Worm (Caenorhabditis elegans): ENCODE results near the gene gln-6.
"Not testable (repeated sequence)": the region's sequence is repeated elsewhere in the genome, so short reads cannot be mapped to it uniquely, and the experiment has no call there.

gln-6 gene

ce11 chrIV:9772096-9772720, 31.5 kb upstream of the gln-6 start, which contains the start of gene cav-1:
cav-1 (plus strand) TSS chrIV:9772510.
- TF ChIP-seq tbx-2 (tag; optimal IDR thresholded peaks at IDR 0.05): peak; percentile 31
- no peak for TF ChIP-seq ets-4 (tag; optimal IDR thresholded peaks at IDR 0.05)
- TF ChIP-seq ceh-24 (tag; optimal IDR thresholded peaks at IDR 0.05): no peak
- no peak for TF ChIP-seq elt-4 (tag; optimal IDR thresholded peaks at IDR 0.05)
- TF ChIP-seq unc-55 (GFP tag; optimal IDR thresholded peaks at IDR 0.05): peak; percentile 52
- TF ChIP-seq unc-42 (tag; optimal IDR thresholded peaks at IDR 0.05): no peak
- TF ChIP-seq ama-1 (optimal IDR thresholded peaks at IDR 0.05): peak; percentile 58
- TF ChIP-seq ref-2 (tag; optimal IDR thresholded peaks at IDR 0.05): peak; percentile 47
- TF ChIP-seq fkh-6 (tag; optimal IDR thresholded peaks at IDR 0.05): no peak
- TF ChIP-seq hlh-13 (GFP tag; optimal IDR thresholded peaks at IDR 0.05): no peak
- TF ChIP-seq ceh-19 (GFP tag; optimal IDR thresholded peaks at IDR 0.05): no peak
- TF ChIP-seq hlh-15 (tag; optimal IDR thresholded peaks at IDR 0.05): no peak
- TF ChIP-seq nfya-1 (tag; optimal IDR thresholded peaks at IDR 0.05): peak; percentile 58
- TF ChIP-seq ceh-31 (tag; optimal IDR thresholded peaks at IDR 0.05): peak; percentile 53
- TF ChIP-seq madf-2 (tag; optimal IDR thresholded peaks at IDR 0.05): no peak
- TF ChIP-seq hlh-6 (tag; optimal IDR thresholded peaks at IDR 0.05): no peak
- TF ChIP-seq ceh-9 (tag; optimal IDR thresholded peaks at IDR 0.05): no peak
- no peak for TF ChIP-seq npax-4 (tag; optimal IDR thresholded peaks at IDR 0.05)

- peak; percentile 98 for TF ChIP-seq unc-55 (GFP tag; optimal IDR thresholded peaks at IDR 0.05)
- TF ChIP-seq ceh-31 (tag; optimal IDR thresholded peaks at IDR 0.05): peak; percentile 9
- TF ChIP-seq ref-2 (tag; optimal IDR thresholded peaks at IDR 0.05): peak; percentile 20
- TF ChIP-seq ceh-45 (GFP tag; IDR thresholded peaks at IDR 0.05): no peak
- TF ChIP-seq tbx-2 (tag; optimal IDR thresholded peaks at IDR 0.05): peak; percentile 62
These were observed 30.1 kb upstream of the gln-6 start for ce11 chrIV:9770798-9771197.

ce11 chrIV:9769746-9770145, 29.0 kb upstream of the gln-6 start, which contains the start of gene msp-78:
msp-78 (plus strand) TSS chrIV:9770046.
- not testable (repeated sequence) for TF ChIP-seq ahr-1 (tag; optimal IDR thresholded peaks at IDR 0.05); ceh-45 (GFP tag; IDR thresholded peaks at IDR 0.05); lin-11 (tag; optimal IDR thresholded peaks at IDR 0.05)

- not testable (repeated sequence) for TF ChIP-seq ahr-1 (tag; optimal IDR thresholded peaks at IDR 0.05); F13H6.1 (tag; optimal IDR thresholded peaks at IDR 0.05); dmd-4 (tag; optimal IDR thresholded peaks at IDR 0.05; ENCODE audit: borderline replicate concordance)
These were observed 26.4 kb upstream of the gln-6 start, which contains the start of gene msp-79 for ce11 chrIV:9767054-9767453. msp-79 (minus strand) TSS chrIV:9767154.

DNA sequence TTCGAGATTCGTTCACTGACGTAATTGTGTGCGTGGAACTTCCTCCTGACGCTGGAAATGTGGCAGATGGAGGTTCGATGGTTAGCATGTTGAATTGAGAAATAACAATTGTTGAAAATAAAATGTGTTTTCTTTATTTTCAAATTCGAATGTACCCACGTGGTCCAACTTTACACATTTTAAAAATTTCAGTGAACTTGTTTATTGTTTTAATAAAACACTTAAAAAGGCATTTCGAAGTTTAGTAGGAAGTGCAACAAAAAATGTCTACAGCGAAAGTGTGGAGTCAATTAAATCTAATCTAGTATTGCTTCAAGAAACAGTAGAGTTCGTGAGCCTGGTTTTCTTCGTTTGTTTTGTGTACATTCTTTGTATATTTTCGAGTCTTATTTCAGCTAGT, 25.5 kb upstream of the gln-6 start, which contains the start of gene ssp-36:
Gene ssp-36, minus strand, starts transcription at position 101 of the 400 bp plus-strand sequence.
- TF ChIP-seq C38D4.7 (GFP tag; optimal IDR thresholded peaks at IDR 0.05): no peak

ce11 chrIV:9762667-9763173, 22.0 kb upstream of the gln-6 start:
- TF ChIP-seq che-1 (tag; optimal IDR thresholded peaks at IDR 0.05): no peak

DNA sequence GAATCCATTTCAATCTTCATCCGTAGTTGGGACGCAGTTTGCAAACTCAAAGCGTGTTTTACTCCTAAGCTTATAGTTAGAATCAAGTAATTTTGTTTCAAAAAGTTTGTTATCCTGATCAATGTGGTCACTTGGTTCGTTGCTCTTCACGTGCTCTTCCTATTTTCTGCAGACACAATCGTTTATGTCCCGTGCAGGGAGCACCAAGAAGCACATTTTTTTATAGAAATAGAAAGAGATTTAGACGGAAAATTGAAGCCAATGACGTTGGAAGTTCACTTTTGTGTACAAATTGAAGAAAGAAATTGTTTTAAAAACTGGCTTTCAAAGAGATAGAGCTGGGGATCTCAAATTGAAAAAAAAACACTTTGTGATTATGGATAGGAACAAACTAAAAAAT, 21.1 kb upstream of the gln-6 start:
- TF ChIP-seq ceh-6 (GFP tag; optimal IDR thresholded peaks at IDR 0.05): no peak
- TF ChIP-seq pat-9 (tag; optimal IDR thresholded peaks at IDR 0.05): no peak
- no peak for TF ChIP-seq mec-3 (tag; optimal IDR thresholded peaks at IDR 0.05; ENCODE audit: borderline replicate concordance)

Data from whole organism, late embryonic.